Fruit fly (Drosophila melanogaster) whole organism, embryonic: Measurements from ENCODE around the gene Rab39.

Experiments
- Aef1 ChIP-seq: fragments of 200-800 bp; sonication (Bioruptor generic); IDR thresholded peaks from 3 replicates; pipeline ENCODE4 v1.3.6; 2022; ENCODE audit warnings: missing biosample characterization, missing genetic modification characterization
- CG12236 ChIP-seq: fragments of 200-800 bp; sonication (Bioruptor generic); optimal IDR thresholded peaks from 2 replicates; lab custom pipeline; 2016; ENCODE audit warnings: missing biosample characterization, missing genetic modification characterization
- CG14965 ChIP-seq: fragments of 200-800 bp; sonication (Bioruptor generic); optimal IDR thresholded peaks from 2 replicates; lab custom pipeline; 2016; ENCODE audit warnings: missing biosample characterization, missing genetic modification characterization, borderline replicate concordance
- CG15011 ChIP-seq: fragments of 200-800 bp; sonication (Bioruptor generic); optimal IDR thresholded peaks from 3 replicates; lab custom pipeline; 2018; ENCODE audit warnings: missing biosample characterization, mild to moderate bottlenecking, missing genetic modification characterization
- CG17186 ChIP-seq: fragments of 200-800 bp; sonication (Bioruptor generic); optimal IDR thresholded peaks from 3 replicates; lab custom pipeline; 2017; ENCODE audit warnings: missing biosample characterization, missing genetic modification reagents, missing genetic modification characterization
- CG1792 ChIP-seq: fragments of 200-800 bp; sonication (Bioruptor generic); optimal IDR thresholded peaks from 2 replicates; lab custom pipeline; 2016; ENCODE audit warnings: missing biosample characterization, missing genetic modification characterization
- CG2678 ChIP-seq: fragments of 200-800 bp; sonication (Bioruptor generic); optimal IDR thresholded peaks from 3 replicates; lab custom pipeline; 2019; ENCODE audit warnings: missing biosample characterization, mild to moderate bottlenecking, missing genetic modification characterization, moderate library complexity
- CG31441 ChIP-seq: fragments of 200-800 bp; sonication (Bioruptor generic); IDR thresholded peaks from 2 replicates; pipeline ENCODE4 v1.3.6; 2022; ENCODE audit warnings: missing biosample characterization, missing genetic modification characterization
- CG34224 ChIP-seq: fragments of 200-800 bp; sonication (Bioruptor generic); IDR thresholded peaks from 3 replicates; pipeline ENCODE4 v1.3.6; 2022; ENCODE audit warnings: missing biosample characterization, missing genetic modification characterization; ENCODE audit not compliant: partially characterized antibody
- CG43689 ChIP-seq: fragments of 200-800 bp; sonication (Bioruptor generic); IDR thresholded peaks from 2 replicates; pipeline ENCODE4 v1.3.6; 2022; ENCODE audit warnings: missing biosample characterization, missing genetic modification characterization
- CG4707 ChIP-seq: fragments of 200-800 bp; sonication (Bioruptor generic); optimal IDR thresholded peaks from 2 replicates; lab custom pipeline; 2018; ENCODE audit warnings: missing biosample characterization, mild to moderate bottlenecking, missing genetic modification characterization, moderate library complexity
- CG6689 ChIP-seq: fragments of 200-800 bp; sonication (Bioruptor generic); IDR thresholded peaks from 2 replicates; pipeline ENCODE4 v1.3.6; 2022; ENCODE audit warnings: missing biosample characterization, missing genetic modification characterization
- CG7839 ChIP-seq: fragments of 200-800 bp; sonication (Bioruptor generic); optimal IDR thresholded peaks from 3 replicates; lab custom pipeline; 2018; ENCODE audit warnings: missing biosample characterization, mild to moderate bottlenecking, missing genetic modification characterization, moderate library complexity
- CG8388 ChIP-seq: fragments of 200-800 bp; sonication (Bioruptor generic); optimal IDR thresholded peaks from 2 replicates; lab custom pipeline; 2019; ENCODE audit warnings: missing biosample characterization, mild to moderate bottlenecking, missing genetic modification characterization, moderate library complexity
- CHES-1-like ChIP-seq: fragments of 200-800 bp; sonication (Bioruptor generic); optimal IDR thresholded peaks from 2 replicates; lab custom pipeline; 2016; ENCODE audit warnings: missing biosample characterization, missing genetic modification characterization
- D19B ChIP-seq: fragments of 200-800 bp; sonication (Bioruptor generic); optimal IDR thresholded peaks from 2 replicates; lab custom pipeline; 2017; ENCODE audit warnings: missing biosample characterization, mild to moderate bottlenecking, missing genetic modification characterization
- Dip3 ChIP-seq: fragments of 200-800 bp; sonication (Bioruptor generic); optimal IDR thresholded peaks from 3 replicates; lab custom pipeline; 2016; ENCODE audit warnings: missing biosample characterization, missing genetic modification characterization
- Fer3 ChIP-seq: fragments of 200-800 bp; sonication (Bioruptor generic); optimal IDR thresholded peaks from 2 replicates; lab custom pipeline; 2018; ENCODE audit warnings: missing biosample characterization, mild to moderate bottlenecking, missing genetic modification characterization, moderate library complexity
- Gsc ChIP-seq: fragments of 200-800 bp; sonication (Bioruptor generic); IDR thresholded peaks from 2 replicates; pipeline ENCODE4 v1.3.6; 2022; ENCODE audit warnings: missing biosample characterization, missing genetic modification characterization
- Gug ChIP-seq: fragments of 200-800 bp; sonication (Bioruptor generic); IDR thresholded peaks from 4 replicates; pipeline ENCODE4 v1.3.6; 2022; ENCODE audit warnings: missing biosample characterization, missing genetic modification characterization
- HHEX ChIP-seq: fragments of 200-800 bp; sonication (Bioruptor generic); optimal IDR thresholded peaks from 3 replicates; lab custom pipeline; 2017; ENCODE audit warnings: missing biosample characterization, mild to moderate bottlenecking, missing genetic modification characterization, missing genetic modification reagents
- Hey ChIP-seq: fragments of 200-800 bp; sonication (Bioruptor generic); optimal IDR thresholded peaks from 3 replicates; lab custom pipeline; 2018; ENCODE audit warnings: missing biosample characterization, mild to moderate bottlenecking, missing genetic modification characterization
- HmgZ ChIP-seq: fragments of 200-800 bp; sonication (Bioruptor generic); optimal IDR thresholded peaks from 2 replicates; lab custom pipeline; 2018; ENCODE audit warnings: missing biosample characterization, mild to moderate bottlenecking, missing genetic modification characterization
- Meics ChIP-seq: fragments of 200-800 bp; sonication (Bioruptor generic); optimal IDR thresholded peaks from 2 replicates; lab custom pipeline; 2017; ENCODE audit warnings: missing biosample characterization, mild to moderate bottlenecking, missing genetic modification characterization
- Ptx1 ChIP-seq: fragments of 200-800 bp; sonication (Bioruptor generic); IDR thresholded peaks from 2 replicates; pipeline ENCODE4 v1.3.6; 2022; ENCODE audit warnings: missing biosample characterization, missing genetic modification characterization
- Usf ChIP-seq: fragments of 200-800 bp; sonication (Bioruptor generic); optimal IDR thresholded peaks from 2 replicates; lab custom pipeline; 2017; ENCODE audit warnings: missing genotype, missing biosample characterization, missing genetic modification characterization
- ase ChIP-seq: fragments of 200-800 bp; sonication (Bioruptor generic); IDR thresholded peaks from 3 replicates; pipeline ENCODE4 v1.3.6; 2022; ENCODE audit warnings: missing biosample characterization, missing genetic modification characterization
- bab2 ChIP-seq: fragments of 200-800 bp; sonication (Bioruptor generic); optimal IDR thresholded peaks from 2 replicates; lab custom pipeline; 2016; ENCODE audit warnings: missing biosample characterization, missing genetic modification characterization
- cas ChIP-seq: fragments of 200-800 bp; sonication (Bioruptor generic); IDR thresholded peaks from 2 replicates; pipeline ENCODE4 v1.3.6; 2022; ENCODE audit warnings: missing biosample characterization, missing genetic modification characterization
- esg ChIP-seq: fragments of 200-800 bp; sonication (Bioruptor generic); conservative IDR thresholded peaks from 2 replicates; pipeline ENCODE4 v1.3.6; 2022; ENCODE audit warnings: missing biosample characterization, missing genetic modification characterization
- eyg ChIP-seq: fragments of 200-800 bp; sonication (Bioruptor generic); optimal IDR thresholded peaks from 3 replicates; lab custom pipeline; 2016; ENCODE audit warnings: missing biosample characterization, missing genetic modification characterization
- gcm2 ChIP-seq: fragments of 200-800 bp; sonication (Bioruptor generic); optimal IDR thresholded peaks from 2 replicates; lab custom pipeline; 2016; ENCODE audit warnings: missing biosample characterization, missing genetic modification characterization
- gsb-n ChIP-seq: fragments of 200-800 bp; sonication (Bioruptor generic); optimal IDR thresholded peaks from 3 replicates; lab custom pipeline; 2018; ENCODE audit warnings: missing biosample characterization, mild to moderate bottlenecking, missing genetic modification characterization
- kni ChIP-seq: fragments of 200-800 bp; sonication (Bioruptor generic); optimal IDR thresholded peaks from 3 replicates; lab custom pipeline; 2017; ENCODE audit warnings: mild to moderate bottlenecking, missing biosample characterization, missing genetic modification reagents, missing genetic modification characterization
- mam ChIP-seq: fragments of 200-800 bp; sonication (Bioruptor generic); optimal IDR thresholded peaks from 3 replicates; lab custom pipeline; 2016; ENCODE audit warnings: missing biosample characterization, missing genetic modification characterization
- mirr ChIP-seq: fragments of 200-800 bp; sonication (Bioruptor generic); optimal IDR thresholded peaks from 3 replicates; lab custom pipeline; 2018; ENCODE audit warnings: missing biosample characterization, mild to moderate bottlenecking, missing genetic modification characterization
- oc ChIP-seq: fragments of 200-800 bp; sonication (Bioruptor generic); optimal IDR thresholded peaks from 2 replicates; lab custom pipeline; 2018; ENCODE audit warnings: missing biosample characterization, mild to moderate bottlenecking, missing genetic modification characterization, moderate library complexity
- org-1 ChIP-seq: fragments of 200-800 bp; sonication (Bioruptor generic); optimal IDR thresholded peaks from 2 replicates; lab custom pipeline; 2017; ENCODE audit warnings: missing biosample characterization, missing genetic modification characterization
- peb ChIP-seq: fragments of 200-800 bp; sonication (Bioruptor generic); IDR thresholded peaks from 2 replicates; pipeline ENCODE4 v1.3.6; 2022; ENCODE audit warnings: missing biosample characterization, missing genetic modification characterization
- repo ChIP-seq: fragments of 200-800 bp; sonication (Bioruptor generic); optimal IDR thresholded peaks from 2 replicates; lab custom pipeline; 2016; ENCODE audit warnings: missing biosample characterization, missing genetic modification characterization
- rib ChIP-seq: fragments of 200-800 bp; sonication (Bioruptor generic); IDR thresholded peaks from 2 replicates; pipeline ENCODE4 v1.3.6; 2022; ENCODE audit warnings: missing biosample characterization, missing genetic modification characterization
- scrt ChIP-seq: fragments of 200-800 bp; sonication (Bioruptor generic); optimal IDR thresholded peaks from 2 replicates; lab custom pipeline; 2018; ENCODE audit warnings: missing biosample characterization, mild to moderate bottlenecking, missing genetic modification characterization, moderate library complexity
- sqz ChIP-seq: fragments of 200-800 bp; sonication (Bioruptor generic); optimal IDR thresholded peaks from 3 replicates; lab custom pipeline; 2018; ENCODE audit warnings: missing biosample characterization, mild to moderate bottlenecking, missing genetic modification characterization
- tin ChIP-seq: fragments of 200-800 bp; sonication (Bioruptor generic); optimal IDR thresholded peaks from 3 replicates; lab custom pipeline; 2016; ENCODE audit warnings: missing biosample characterization, missing genetic modification characterization
- tio ChIP-seq: fragments of 200-800 bp; sonication (Bioruptor generic); optimal IDR thresholded peaks from 2 replicates; lab custom pipeline; 2017; ENCODE audit warnings: missing biosample characterization, missing genetic modification characterization, inconsistent platforms
- tll ChIP-seq, 2 experiments: fragments of 200-800 bp in 1 of 2; fragments of >200 bp in 1 of 2; sonication (Bioruptor generic) in 1 of 2; optimal IDR thresholded peaks; 2 replicates each; lab custom pipeline; 2017 to 2019; ENCODE audit warnings: missing biosample characterization in 2 of 2, missing genetic modification characterization in 2 of 2, mild to moderate bottlenecking in 1 of 2, moderate library complexity in 1 of 2
- unpg ChIP-seq: fragments of 200-800 bp; sonication (Bioruptor generic); optimal IDR thresholded peaks from 3 replicates; lab custom pipeline; 2018; ENCODE audit warnings: missing biosample characterization, mild to moderate bottlenecking, missing genetic modification characterization, moderate library complexity
- zfh2 ChIP-seq: fragments of 200-800 bp; sonication (Bioruptor generic); optimal IDR thresholded peaks from 2 replicates; lab custom pipeline; 2016; ENCODE audit warnings: missing biosample characterization, missing genetic modification characterization

The Rab39 gene

DNA sequence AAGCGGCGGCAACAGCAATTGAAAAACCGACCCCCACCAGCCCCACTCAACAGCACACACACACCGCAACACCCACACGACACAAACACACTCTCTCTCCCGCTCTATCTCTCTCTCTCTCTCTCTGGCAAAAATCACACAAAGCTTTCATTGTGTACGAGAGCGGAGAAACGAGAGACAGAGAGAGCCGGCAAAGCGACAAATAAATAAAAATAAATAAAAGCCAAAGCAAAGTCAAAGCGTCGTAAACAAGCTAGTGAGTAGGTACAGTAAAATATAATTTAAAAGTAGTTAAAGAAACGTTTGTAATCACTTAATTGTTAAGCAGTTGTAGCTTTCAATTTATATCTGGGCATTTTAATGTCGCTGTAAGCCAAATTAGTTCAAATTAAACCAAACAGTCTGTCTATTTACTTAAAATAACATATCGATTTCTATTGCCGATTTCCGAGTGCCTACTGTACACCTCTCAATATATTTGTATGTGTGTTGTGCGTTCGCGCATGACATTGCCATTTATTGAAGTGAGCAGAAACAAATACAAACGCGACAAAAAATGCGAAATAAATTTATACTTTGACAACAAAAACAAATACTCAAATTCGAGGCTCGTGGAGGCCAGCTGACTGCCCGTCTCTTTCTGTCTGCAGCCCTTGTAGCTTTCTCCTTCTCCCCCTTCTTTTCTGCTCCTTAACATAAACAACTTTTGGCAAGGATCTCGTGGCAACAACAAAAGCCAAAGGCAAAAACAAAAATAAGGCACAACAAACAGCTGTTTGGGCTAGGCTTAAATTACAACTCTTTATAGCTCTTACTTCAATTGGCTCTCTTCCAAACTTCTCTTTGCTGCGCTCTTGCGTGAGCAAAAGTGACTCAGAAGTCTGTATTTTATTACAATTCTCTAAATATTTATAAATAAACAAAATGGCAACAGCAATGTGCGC, 37.7 kb upstream of the Rab39 start (continued):
- TF ChIP-seq D19B (peak; percentile 85), bab2 (GFP tag; lab: Kevin White, UChicago) (peak; percentile 88), Fer3 (tag; lab: Kevin White, UChicago) (peak; percentile 94), eyg (GFP tag; lab: Kevin White, UChicago) (peak; percentile 55), tll (GFP tag; optimal IDR thresholded peaks at IDR 0.05; lab: Kevin White, UChicago) (no peak), CG17186 (GFP tag; lab: Kevin White, UChicago) (peak; percentile 12), sqz (GFP tag; lab: Kevin White, UChicago) (peak; percentile 72), mam (GFP tag; lab: Kevin White, UChicago) (peak; percentile 93), CG6689 (GFP tag; lab: Robert Waterston, UW) (peak; percentile 80), CG8388 (GFP tag; lab: Kevin White, UChicago) (peak; percentile 62), CG15011 (GFP tag; lab: Kevin White, UChicago) (peak; percentile 90), peb (GFP tag; lab: Robert Waterston, UW) (peak; percentile 46; the same call in 1 of the 2 replicates), org-1 (GFP tag; lab: Kevin White, UChicago) (peak; percentile 90), gcm2 (GFP tag; lab: Kevin White, UChicago) (peak; percentile 87), Hey (tag; lab: Kevin White, UChicago) (peak; percentile 66), Usf (GFP tag; lab: Kevin White, UChicago) (peak; percentile 75), Gug (GFP tag; lab: Robert Waterston, UW) (peak; percentile 87), kni (GFP tag; lab: Kevin White, UChicago) (peak; percentile 41), Dip3 (GFP tag; lab: Kevin White, UChicago) (peak; percentile 93), cas (GFP tag; lab: Robert Waterston, UW) (peak; percentile 87), CG14965 (GFP tag; lab: Kevin White, UChicago) (peak; percentile 47), rib (peak; percentile 95), HmgZ (tag; lab: Kevin White, UChicago) (peak; percentile 97), Meics (GFP tag; lab: Kevin White, UChicago) (peak; percentile 96), oc (tag; lab: Kevin White, UChicago) (peak; percentile 65), CG1792 (GFP tag; lab: Kevin White, UChicago) (peak; percentile 64), CG34224 (no peak), CG31441 (GFP tag; lab: Robert Waterston, UW) (peak; percentile 85), scrt (GFP tag; lab: Kevin White, UChicago) (peak; percentile 92), tin (peak; percentile 83), CHES-1-like (GFP tag; lab: Kevin White, UChicago) (peak; percentile 98), CG7839 (peak; percentile 94), zfh2 (GFP tag; lab: Kevin White, UChicago) (peak; percentile 90), Aef1 (GFP tag; lab: Robert Waterston, UW) (peak; percentile 88), CG2678 (tag; lab: Kevin White, UChicago) (peak; percentile 96), CG12236 (peak; percentile 53), unpg (peak; percentile 91), CG4707 (GFP tag; lab: Kevin White, UChicago) (no peak), tio (GFP tag; lab: Kevin White, UChicago) (peak; percentile 73), esg (GFP tag; lab: Robert Waterston, UW) (peak; percentile 78), CG43689 (GFP tag; lab: Robert Waterston, UW) (peak; percentile 73), Ptx1 (peak; percentile 92), repo (peak; percentile 48), Gsc (GFP tag; lab: Robert Waterston, UW) (no peak), ase (GFP tag; lab: Robert Waterston, UW) (peak; percentile 75; the same call in 2 of the 3 replicates), gsb-n (tag; lab: Kevin White, UChicago) (peak; percentile 37), mirr (GFP tag; lab: Kevin White, UChicago) (peak; percentile 91), HHEX (GFP tag; lab: Kevin White, UChicago) (peak; percentile 95)
